Fruit fly (Drosophila melanogaster): Measurements from ENCODE around the gene Dic1.

Dic1 gene

DNA sequence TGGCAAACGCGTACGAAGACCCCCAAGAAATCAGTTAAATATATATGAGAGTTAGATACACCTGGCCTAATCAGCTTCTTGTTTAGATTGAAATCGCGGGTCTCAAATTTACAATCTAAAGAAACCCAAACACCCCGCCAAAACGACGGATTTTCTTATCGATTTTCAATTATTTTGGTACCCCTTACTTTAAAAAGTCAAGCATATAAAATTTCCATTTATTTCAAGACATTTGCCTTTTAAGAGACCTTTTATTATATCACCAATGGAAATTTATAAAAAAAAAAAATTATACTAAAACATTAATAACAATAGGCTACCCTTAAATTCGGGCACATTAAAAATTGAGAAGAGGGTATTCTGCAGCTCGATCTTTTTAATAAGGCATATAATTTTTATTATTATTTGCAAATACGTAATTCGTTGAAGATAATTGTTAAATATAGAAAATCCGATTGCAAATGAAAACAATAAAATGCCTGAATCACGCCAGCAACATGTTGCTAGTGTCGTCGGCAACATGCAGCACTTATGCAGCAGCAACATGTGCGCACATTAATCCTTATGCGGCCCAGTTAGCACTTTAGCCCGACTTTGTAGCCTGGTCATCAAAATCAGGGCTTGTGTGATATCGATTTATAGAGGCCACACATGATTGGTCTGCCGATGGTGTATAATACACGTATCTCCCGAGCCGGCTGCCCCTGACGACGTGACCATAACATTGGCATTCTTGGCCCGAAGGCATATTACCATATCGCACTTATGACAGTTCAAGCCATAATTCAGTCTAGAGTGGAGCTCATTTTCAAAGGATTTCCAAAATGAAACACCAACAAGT is 7.3 kb downstream of the Dic1 start, which contains the start of the genes Lip3 and CG34309 (continued):
- peak; percentile 15 for TF ChIP-seq Eip93F (GFP tag; optimal IDR thresholded peaks at IDR 0.05)
- TF ChIP-seq Eip75B (GFP tag; optimal IDR thresholded peaks at IDR 0.05): no peak

DNA sequence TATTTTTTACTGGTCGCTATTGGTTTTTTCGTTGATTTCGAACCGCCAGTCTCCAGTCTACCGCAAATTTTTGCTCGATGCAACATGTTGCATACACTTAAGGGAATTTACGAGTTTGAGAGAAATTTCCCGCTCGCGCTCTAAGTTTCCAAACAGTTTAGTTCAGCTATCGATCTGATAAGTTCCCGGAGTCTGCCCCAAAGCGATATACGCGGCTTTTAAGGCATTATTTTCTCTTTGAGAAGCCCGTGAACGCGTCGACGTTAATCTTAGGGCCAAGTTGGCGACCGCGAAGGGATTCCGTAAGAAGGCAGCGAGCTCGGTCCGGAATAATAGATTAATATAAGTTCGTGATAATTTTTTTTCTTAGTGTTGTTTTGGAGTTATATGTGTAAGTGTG is 10.2 kb downstream of the Dic1 start:
- no peak for TF ChIP-seq Smox (GFP tag; optimal IDR thresholded peaks at IDR 0.05)
- TF ChIP-seq CG3032 (tag; optimal IDR thresholded peaks at IDR 0.05): no peak
- peak; percentile 24 for TF ChIP-seq CG10669 (GFP tag; optimal IDR thresholded peaks at IDR 0.05)
- no peak for TF ChIP-seq svp (GFP tag)
- TF ChIP-seq CG16779 (tag; optimal IDR thresholded peaks at IDR 0.05): no peak
- peak; percentile 24 for TF ChIP-seq Ets96B (tag; optimal IDR thresholded peaks at IDR 0.05)
- TF ChIP-seq CG8119 (GFP tag; IDR thresholded peaks at IDR 0.05): no peak
- TF ChIP-seq fd85E (GFP tag; optimal IDR thresholded peaks at IDR 0.05): no peak
- no peak for TF ChIP-seq CG1621 (tag; optimal IDR thresholded peaks at IDR 0.05)
- no peak for TF ChIP-seq CG10631 (GFP tag; optimal IDR thresholded peaks at IDR 0.05)
- no peak for TF ChIP-seq topi (GFP tag; optimal IDR thresholded peaks at IDR 0.05)
- TF ChIP-seq CG6163 (GFP tag; IDR thresholded peaks at IDR 0.05): 0 out of 3 replicates have a peak, but pooled peaks have one; percentile 22
- no peak for TF ChIP-seq CG7368 (GFP tag; optimal IDR thresholded peaks at IDR 0.05)
- TF ChIP-seq esn (GFP tag; optimal IDR thresholded peaks at IDR 0.05): peak; percentile 15

DNA sequence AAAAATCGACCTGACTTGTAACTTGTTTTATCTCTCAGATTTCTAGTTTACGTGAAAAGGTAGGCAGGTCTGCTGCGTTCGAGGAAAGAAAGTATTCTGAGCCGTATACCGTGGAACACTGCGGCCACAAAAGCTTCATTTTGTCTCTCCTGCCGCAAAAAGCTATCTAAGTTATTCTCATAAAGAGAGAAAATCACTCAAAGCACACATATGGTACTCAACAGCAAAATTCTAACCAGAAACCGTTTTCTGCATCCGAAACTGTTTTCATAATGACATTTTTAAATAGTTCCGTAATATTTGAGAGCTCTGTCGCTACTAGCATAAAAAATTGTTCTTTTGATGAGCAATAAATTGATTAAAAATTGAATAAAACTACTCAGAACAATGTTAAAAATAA is 14.9 kb downstream of the Dic1 start, which contains the start of the genes CG9813 and CG8870:
TSS of gene CG9813 (minus strand) at position 101 of the 400 bp plus-strand sequence.
TSS of gene CG8870 (plus strand) at position 168 of the 400 bp plus-strand sequence.
- TF ChIP-seq CG6163 (GFP tag; IDR thresholded peaks at IDR 0.05) (no peak), acj6 (GFP tag; optimal IDR thresholded peaks at IDR 0.05) (no peak), Sox15 (GFP tag; optimal IDR thresholded peaks at IDR 0.05) (no peak), fd59A (GFP tag; optimal IDR thresholded peaks at IDR 0.05) (no peak), CG6808 (GFP tag; optimal IDR thresholded peaks at IDR 0.05) (no peak), Met (GFP tag; optimal IDR thresholded peaks at IDR 0.05) (no peak), Eip78C (GFP tag) (no peak), CG16779 (tag; optimal IDR thresholded peaks at IDR 0.05) (no peak), achi (GFP tag; optimal IDR thresholded peaks at IDR 0.05) (no peak), salr (GFP tag; optimal IDR thresholded peaks at IDR 0.05) (no peak)

DNA sequence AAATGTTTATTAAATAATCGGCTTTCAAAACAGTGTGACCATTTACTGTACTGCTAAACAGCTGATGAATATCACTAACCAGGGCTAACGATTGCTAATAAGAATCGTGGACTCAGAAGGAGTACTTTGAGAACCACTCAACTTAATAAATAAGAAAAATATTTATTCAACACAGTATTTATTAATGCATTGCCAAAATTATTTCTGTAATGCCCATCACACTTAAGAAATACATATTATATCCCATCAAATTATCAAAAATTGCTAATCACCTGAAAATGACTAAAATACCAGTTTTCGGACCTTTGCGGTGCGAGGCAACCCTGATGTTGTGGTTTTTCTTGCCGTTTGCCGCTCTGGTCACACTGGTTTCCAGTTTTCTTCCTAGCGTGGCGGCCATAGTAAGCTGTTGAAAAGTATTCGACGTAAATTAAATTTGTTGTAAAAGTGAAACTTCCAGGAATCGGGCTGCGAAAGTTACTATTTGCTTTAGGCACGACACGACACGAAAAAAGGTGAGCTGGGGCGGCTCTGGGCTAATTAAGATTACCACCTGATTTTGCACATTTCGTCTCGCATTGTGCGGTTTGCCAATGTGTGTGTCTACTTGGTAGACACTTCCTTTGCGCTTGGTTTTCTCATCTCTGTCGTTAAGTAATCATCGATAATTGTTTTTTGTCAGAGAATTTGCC is 17.2 kb downstream of the Dic1 start, which contains the start of the genes mRpS21 and Droj2:
TSS of gene mRpS21 (minus strand) at position 66 of the 692 bp plus-strand sequence.
TSS of gene Droj2 (plus strand) at position 363 of the 692 bp plus-strand sequence.
- TF ChIP-seq CG11762 (GFP tag; optimal IDR thresholded peaks at IDR 0.05; ENCODE audit: insufficient read depth) (no peak), Eip78C (GFP tag) (peak; percentile 81), Smox (GFP tag; optimal IDR thresholded peaks at IDR 0.05) (peak; percentile 57), cyc (GFP tag; optimal IDR thresholded peaks at IDR 0.05) (peak; percentile 8), CG6854 (GFP tag; optimal IDR thresholded peaks at IDR 0.05) (peak; percentile 19), ss (GFP tag; optimal IDR thresholded peaks at IDR 0.05) (peak; percentile 14 to 55), vri (GFP tag; optimal IDR thresholded peaks at IDR 0.05) (peak; percentile 70), CG4318 (GFP tag; optimal IDR thresholded peaks at IDR 0.05) (no peak), CG9139 (GFP tag; optimal IDR thresholded peaks at IDR 0.05) (peak; percentile 12), Sox102F (GFP tag; optimal IDR thresholded peaks at IDR 0.05) (peak; percentile 13), CG3032 (tag; optimal IDR thresholded peaks at IDR 0.05) (peak; percentile 54), svp (GFP tag) (no peak), OdsH (GFP tag; optimal IDR thresholded peaks at IDR 0.05) (peak; percentile 35), fd59A (GFP tag; optimal IDR thresholded peaks at IDR 0.05) (no peak), Hr39 (GFP tag; optimal IDR thresholded peaks at IDR 0.05) (peak; percentile 41), dac (GFP tag; optimal IDR thresholded peaks at IDR 0.05) (no peak), spab (GFP tag; optimal IDR thresholded peaks at IDR 0.05) (no peak), Sox15 (GFP tag; optimal IDR thresholded peaks at IDR 0.05) (peak; percentile 30), esn (GFP tag; optimal IDR thresholded peaks at IDR 0.05) (peak; percentile 32), lz (GFP tag; optimal IDR thresholded peaks at IDR 0.05) (peak; percentile 29), CG15336 (GFP tag; IDR thresholded peaks at IDR 0.05) (no peak), Eip75B (GFP tag; optimal IDR thresholded peaks at IDR 0.05) (peak; percentile 23), Ets96B (tag; optimal IDR thresholded peaks at IDR 0.05) (peak; percentile 11), salr (GFP tag; optimal IDR thresholded peaks at IDR 0.05) (no peak), CG31627 (GFP tag; optimal IDR thresholded peaks at IDR 0.05) (peak; percentile 51), topi (GFP tag; optimal IDR thresholded peaks at IDR 0.05) (peak; percentile 3), CG6808 (GFP tag; optimal IDR thresholded peaks at IDR 0.05) (peak; percentile 38), eg (GFP tag; IDR thresholded peaks at IDR 0.05) (peak; percentile 48; the same call in 2 of the 3 replicates), Ets21C (GFP tag; optimal IDR thresholded peaks at IDR 0.05) (peak; percentile 41), Met (GFP tag; optimal IDR thresholded peaks at IDR 0.05) (peak; percentile 44)

Data from whole organism, prepupa.